Fruit fly (Drosophila melanogaster): ENCODE data around the gene CG43867.

The CG43867 gene

dm6 chrX:769639-770124 is 158.1 kb downstream of the CG43867 start, which contains the start of gene fz3 (continued):
- peak; percentile 80 for TF ChIP-seq CG6163 (GFP tag; IDR thresholded peaks at IDR 0.05)
- peak; percentile 44 for TF ChIP-seq CG9139 (GFP tag; optimal IDR thresholded peaks at IDR 0.05)
- no peak for TF ChIP-seq fkh (GFP tag; optimal IDR thresholded peaks at IDR 0.05)
- no peak for TF ChIP-seq Eip93F (GFP tag; optimal IDR thresholded peaks at IDR 0.05)
- TF ChIP-seq topi (GFP tag; optimal IDR thresholded peaks at IDR 0.05) = peak; percentile 86
- TF ChIP-seq fd85E (GFP tag; optimal IDR thresholded peaks at IDR 0.05) = no peak
- peak; percentile 47 to 76 for TF ChIP-seq ss (GFP tag; optimal IDR thresholded peaks at IDR 0.05)
- peak; percentile 58 for TF ChIP-seq CG6276 (GFP tag; optimal IDR thresholded peaks at IDR 0.05)
- TF ChIP-seq CG6808 (GFP tag; optimal IDR thresholded peaks at IDR 0.05) = peak; percentile 72
- TF ChIP-seq CG7368 (GFP tag; optimal IDR thresholded peaks at IDR 0.05) = peak; percentile 62
- peak; percentile 65 for TF ChIP-seq Ets21C (GFP tag; optimal IDR thresholded peaks at IDR 0.05)
- TF ChIP-seq CG6854 (GFP tag; optimal IDR thresholded peaks at IDR 0.05) = peak; percentile 60
- TF ChIP-seq Smox (GFP tag; optimal IDR thresholded peaks at IDR 0.05) = peak; percentile 73
- peak; percentile 74 for TF ChIP-seq CG15336 (GFP tag; IDR thresholded peaks at IDR 0.05)
- peak; percentile 74 for TF ChIP-seq Hr39 (GFP tag; optimal IDR thresholded peaks at IDR 0.05)
- peak; percentile 80 for TF ChIP-seq Eip75B (GFP tag; optimal IDR thresholded peaks at IDR 0.05)
- peak; percentile 89 for TF ChIP-seq svp (GFP tag)
- peak; percentile 65 for TF ChIP-seq CG34406 (GFP tag; optimal IDR thresholded peaks at IDR 0.05)
- TF ChIP-seq CG8119 (GFP tag; IDR thresholded peaks at IDR 0.05) = peak; percentile 64; the same call in 2 of the 3 replicates

- TF ChIP-seq fkh (GFP tag; optimal IDR thresholded peaks at IDR 0.05) (peak; percentile 85), eg (GFP tag; IDR thresholded peaks at IDR 0.05) (no peak)
Measured at dm6 chrX:768480-769123, 159.2 kb downstream of the CG43867 start.

dm6 chrX:767928-768327 is 159.8 kb downstream of the CG43867 start:
- TF ChIP-seq CG11902 (GFP tag; optimal IDR thresholded peaks at IDR 0.05) (no peak), CG6163 (GFP tag; IDR thresholded peaks at IDR 0.05) (peak; percentile 75), topi (GFP tag; optimal IDR thresholded peaks at IDR 0.05) (peak; percentile 60), Met (GFP tag; optimal IDR thresholded peaks at IDR 0.05) (peak; percentile 47), ss (GFP tag; optimal IDR thresholded peaks at IDR 0.05) (peak; percentile 27 to 70), Sox15 (GFP tag; optimal IDR thresholded peaks at IDR 0.05) (no peak), CG6854 (GFP tag; optimal IDR thresholded peaks at IDR 0.05) (peak; percentile 77), net (GFP tag; optimal IDR thresholded peaks at IDR 0.05) (peak; percentile 52), Ets21C (GFP tag; optimal IDR thresholded peaks at IDR 0.05) (no peak), CG3919 (GFP tag; optimal IDR thresholded peaks at IDR 0.05) (peak; percentile 52), CG8319 (GFP tag; optimal IDR thresholded peaks at IDR 0.05) (peak; percentile 23), CG31627 (GFP tag; optimal IDR thresholded peaks at IDR 0.05) (peak; percentile 19), CG6276 (GFP tag; optimal IDR thresholded peaks at IDR 0.05) (no peak), svp (GFP tag) (no peak), vri (GFP tag; optimal IDR thresholded peaks at IDR 0.05) (peak; percentile 49), pdm3 (GFP tag; optimal IDR thresholded peaks at IDR 0.05) (peak; percentile 28), fd59A (GFP tag; optimal IDR thresholded peaks at IDR 0.05) (peak; percentile 20), CG32006 (GFP tag; optimal IDR thresholded peaks at IDR 0.05) (no peak), dsx (GFP tag; optimal IDR thresholded peaks at IDR 0.05; ENCODE audit: poor library complexity, severe bottlenecking) (peak; percentile 14), OdsH (GFP tag; optimal IDR thresholded peaks at IDR 0.05) (peak; percentile 36), CG6808 (GFP tag; optimal IDR thresholded peaks at IDR 0.05) (peak; percentile 60), CG9139 (GFP tag; optimal IDR thresholded peaks at IDR 0.05) (peak; percentile 7), dac (GFP tag; optimal IDR thresholded peaks at IDR 0.05) (no peak), Eip78C (GFP tag) (peak; percentile 89), Eip93F (GFP tag; optimal IDR thresholded peaks at IDR 0.05) (no peak), CG10631 (GFP tag; optimal IDR thresholded peaks at IDR 0.05) (peak; percentile 48), CG8119 (GFP tag; IDR thresholded peaks at IDR 0.05) (no peak), Smox (GFP tag; optimal IDR thresholded peaks at IDR 0.05) (peak; percentile 44), lz (GFP tag; optimal IDR thresholded peaks at IDR 0.05) (peak; percentile 27), CG11762 (GFP tag; optimal IDR thresholded peaks at IDR 0.05; ENCODE audit: insufficient read depth) (no peak), CG11294 (GFP tag; IDR thresholded peaks at IDR 0.05) (no peak), fd85E (GFP tag; optimal IDR thresholded peaks at IDR 0.05) (no peak), Sox14 (GFP tag; optimal IDR thresholded peaks at IDR 0.05) (peak; percentile 26), Hr39 (GFP tag; optimal IDR thresholded peaks at IDR 0.05) (no peak), eg (GFP tag; IDR thresholded peaks at IDR 0.05) (0 out of 3 replicates have a peak, but pooled peaks have one; percentile 30), CG4318 (GFP tag; optimal IDR thresholded peaks at IDR 0.05) (no peak), acj6 (GFP tag; optimal IDR thresholded peaks at IDR 0.05) (peak; percentile 19), Hr4 (GFP tag; optimal IDR thresholded peaks at IDR 0.05) (no peak), esn (GFP tag; optimal IDR thresholded peaks at IDR 0.05) (peak; percentile 69)
